Worm (Caenorhabditis elegans) whole organism, L1 larva: ENCODE measurements around the gene fbxa-171.

Experiments used
- ama-1 ChIP-seq: fragments of 150-350 bp; optimal IDR thresholded peaks from 2 replicates; lab custom pipeline; 2014
- ceh-8 ChIP-seq: fragments of 200-800 bp; sonication (Bioruptor generic); optimal IDR thresholded peaks from 2 replicates; lab custom pipeline; 2018; ENCODE audit warnings: mild to moderate bottlenecking, missing genetic modification characterization, moderate library complexity, missing compliant biosample characterization
- lin-15B ChIP-seq: fragments of 150-350 bp; sonication (generic microtip); optimal IDR thresholded peaks from 3 replicates; lab custom pipeline; 2014; ENCODE audit warnings: missing biosample characterization, missing genetic modification characterization
- lin-39 ChIP-seq: fragments of 150-350 bp; optimal IDR thresholded peaks from 2 replicates; lab custom pipeline; 2014; ENCODE audit warnings: missing biosample characterization, missing genetic modification reagents, missing genetic modification characterization
- nhr-11 ChIP-seq: fragments of 150-350 bp; optimal IDR thresholded peaks from 2 replicates; lab custom pipeline; 2014; ENCODE audit warnings: missing biosample characterization, missing genetic modification characterization
- nhr-28 ChIP-seq: fragments of 150-350 bp; optimal IDR thresholded peaks from 2 replicates; lab custom pipeline; 2014; ENCODE audit warnings: missing biosample characterization, missing genetic modification characterization
- nhr-90 ChIP-seq: sonication (generic microtip); optimal IDR thresholded peaks from 2 replicates; lab custom pipeline; 2016; ENCODE audit warnings: mild to moderate bottlenecking, missing genetic modification characterization, missing compliant biosample characterization; ENCODE audit not compliant: poor library complexity
- sox-4 ChIP-seq: sonication (generic microtip); optimal IDR thresholded peaks from 2 replicates; lab custom pipeline; 2016; ENCODE audit warnings: missing genetic modification characterization, missing compliant biosample characterization

- TF ChIP-seq lin-39 (tag; lab: Kevin White, UChicago): no peak
- no peak for TF ChIP-seq nhr-28 (tag; lab: Kevin White, UChicago)
- TF ChIP-seq lin-15B: no peak
- TF ChIP-seq sox-4 (tag; lab: Kevin White, UChicago): no peak
- no peak for TF ChIP-seq ceh-8
- no peak for TF ChIP-seq nhr-90 (tag; lab: Kevin White, UChicago)
- no peak for TF ChIP-seq ama-1 (lab: Kevin White, UChicago)
- TF ChIP-seq nhr-11: no peak
Observed at ce11 chrV:17539289-17539688, 26.5 kb downstream of the fbxa-171 start.
